Fruit fly (Drosophila melanogaster) whole organism, prepupa: ENCODE data around the gene crc.

Source experiments
- Blimp-1 ChIP-seq: fragments of 200-800 bp; sonication (Bioruptor generic); optimal IDR thresholded peaks from 3 replicates; lab custom pipeline; 2017; ENCODE audit warnings: missing biosample characterization, missing genetic modification characterization, mild to moderate bottlenecking, moderate library complexity, missing genetic modification reagents
- CG10669 ChIP-seq: fragments of 200-800 bp; sonication (Bioruptor generic); optimal IDR thresholded peaks from 3 replicates; lab custom pipeline; 2018; ENCODE audit warnings: missing biosample characterization, mild to moderate bottlenecking, missing genetic modification characterization, moderate library complexity
- CG11294 ChIP-seq: fragments of 200-800 bp; sonication (Bioruptor generic); IDR thresholded peaks from 2 replicates; pipeline ENCODE4 v1.3.6; 2022; ENCODE audit warnings: missing biosample characterization, missing genetic modification characterization
- CG11762 ChIP-seq: fragments of 200-800 bp; sonication (Bioruptor generic); optimal IDR thresholded peaks from 3 replicates; lab custom pipeline; 2016; ENCODE audit warnings: missing biosample characterization, missing genetic modification characterization; ENCODE audit not compliant: insufficient read depth
- CG15336 ChIP-seq: fragments of 200-800 bp; sonication (Bioruptor generic); IDR thresholded peaks from 2 replicates; pipeline ENCODE4 v1.3.6; 2022; ENCODE audit warnings: missing biosample characterization, missing genetic modification characterization
- CG1621 ChIP-seq: fragments of 200-800 bp; sonication (Bioruptor generic); optimal IDR thresholded peaks from 3 replicates; lab custom pipeline; 2018; ENCODE audit warnings: missing biosample characterization, mild to moderate bottlenecking, missing genetic modification characterization
- CG3032 ChIP-seq: fragments of 200-800 bp; optimal IDR thresholded peaks from 2 replicates; lab custom pipeline; 2019; ENCODE audit warnings: missing biosample characterization, mild to moderate bottlenecking, missing genetic modification characterization, moderate library complexity
- CG32006 ChIP-seq: fragments of 200-800 bp; sonication (Bioruptor generic); optimal IDR thresholded peaks from 3 replicates; lab custom pipeline; 2017; ENCODE audit warnings: missing biosample characterization, mild to moderate bottlenecking, missing genetic modification characterization
- CG3919 ChIP-seq: fragments of 200-800 bp; sonication (Bioruptor generic); optimal IDR thresholded peaks from 3 replicates; lab custom pipeline; 2016; ENCODE audit warnings: missing biosample characterization, missing genetic modification characterization
- CG6163 ChIP-seq: fragments of 200-800 bp; sonication (Bioruptor generic); IDR thresholded peaks from 3 replicates; pipeline ENCODE4 v1.3.6; 2022; ENCODE audit warnings: missing biosample characterization, missing genetic modification characterization
- CG6276 ChIP-seq: fragments of 200-800 bp; sonication (Bioruptor generic); optimal IDR thresholded peaks from 2 replicates; lab custom pipeline; 2017; ENCODE audit warnings: missing biosample characterization, mild to moderate bottlenecking, missing genetic modification characterization
- CG6792 ChIP-seq: fragments of 200-800 bp; sonication (Bioruptor generic); optimal IDR thresholded peaks from 3 replicates; lab custom pipeline; 2016; ENCODE audit warnings: missing biosample characterization, missing genetic modification characterization
- CG6854 ChIP-seq: fragments of 200-800 bp; sonication (Bioruptor generic); optimal IDR thresholded peaks from 2 replicates; lab custom pipeline; 2017; ENCODE audit warnings: missing biosample characterization, mild to moderate bottlenecking, missing genetic modification characterization
- CG7368 ChIP-seq: fragments of 200-800 bp; sonication (Bioruptor generic); optimal IDR thresholded peaks from 3 replicates; lab custom pipeline; 2016; ENCODE audit warnings: missing biosample characterization, missing genetic modification characterization
- CG8119 ChIP-seq: fragments of 200-800 bp; sonication (Bioruptor generic); IDR thresholded peaks from 3 replicates; pipeline ENCODE4 v1.3.6; 2022; ENCODE audit warnings: missing biosample characterization, missing genetic modification characterization
- CG8319 ChIP-seq: fragments of 200-800 bp; sonication (Bioruptor generic); optimal IDR thresholded peaks from 3 replicates; lab custom pipeline; 2016; ENCODE audit warnings: missing biosample characterization, missing genetic modification characterization
- CG8632 ChIP-seq: fragments of 200-800 bp; sonication (Bioruptor generic); optimal IDR thresholded peaks from 3 replicates; lab custom pipeline; 2016; ENCODE audit warnings: missing biosample characterization, missing genetic modification characterization
- Eip75B ChIP-seq: fragments of 200-800 bp; sonication (Bioruptor generic); optimal IDR thresholded peaks from 3 replicates; lab custom pipeline; 2016; ENCODE audit warnings: missing biosample characterization, missing genetic modification characterization
- Eip78C ChIP-seq: fragments of 200-800 bp; sonication (Bioruptor generic); peaks from one replicate; lab custom pipeline; 2016; ENCODE audit warnings: missing biosample characterization, missing genetic modification characterization
- Eip93F ChIP-seq: fragments of 200-800 bp; sonication (Bioruptor generic); optimal IDR thresholded peaks from 2 replicates; lab custom pipeline; 2016; ENCODE audit warnings: missing biosample characterization, mild to moderate bottlenecking, missing genetic modification characterization
- Ets21C ChIP-seq: fragments of 200-800 bp; sonication (Bioruptor generic); optimal IDR thresholded peaks from 3 replicates; lab custom pipeline; 2016; ENCODE audit warnings: missing biosample characterization, missing genetic modification characterization
- Ets96B ChIP-seq: fragments of 200-800 bp; optimal IDR thresholded peaks from 2 replicates; lab custom pipeline; 2019; ENCODE audit warnings: missing biosample characterization, mild to moderate bottlenecking, missing genetic modification characterization, moderate library complexity
- Gug ChIP-seq: fragments of 200-800 bp; sonication (Bioruptor generic); IDR thresholded peaks from 2 replicates; pipeline ENCODE4 v1.3.6; 2022; ENCODE audit warnings: missing biosample characterization, missing genetic modification characterization
- Hr39 ChIP-seq: fragments of 200-800 bp; sonication (Bioruptor generic); optimal IDR thresholded peaks from 2 replicates; lab custom pipeline; 2016; ENCODE audit warnings: missing biosample characterization, missing genetic modification characterization
- Hr4 ChIP-seq: fragments of 200-800 bp; sonication (Bioruptor generic); optimal IDR thresholded peaks from 3 replicates; lab custom pipeline; 2016; ENCODE audit warnings: missing biosample characterization, missing genetic modification characterization
- Met ChIP-seq: fragments of 200-800 bp; sonication (Bioruptor generic); optimal IDR thresholded peaks from 3 replicates; lab custom pipeline; 2016; ENCODE audit warnings: missing biosample characterization, missing genetic modification characterization
- OdsH ChIP-seq: fragments of 200-800 bp; sonication (Bioruptor generic); optimal IDR thresholded peaks from 3 replicates; lab custom pipeline; 2016; ENCODE audit warnings: missing biosample characterization, missing genetic modification characterization
- Sox102F ChIP-seq: fragments of 200-800 bp; sonication (Bioruptor generic); optimal IDR thresholded peaks from 2 replicates; lab custom pipeline; 2016; ENCODE audit warnings: missing biosample characterization, mild to moderate bottlenecking, missing genetic modification characterization
- Sox15 ChIP-seq: fragments of 200-800 bp; sonication (Bioruptor generic); optimal IDR thresholded peaks from 3 replicates; lab custom pipeline; 2016; ENCODE audit warnings: missing biosample characterization, missing genetic modification characterization
- achi ChIP-seq: fragments of 200-800 bp; sonication (Bioruptor generic); optimal IDR thresholded peaks from 3 replicates; lab custom pipeline; 2016; ENCODE audit warnings: missing biosample characterization, missing genetic modification characterization
- acj6 ChIP-seq: fragments of 200-800 bp; sonication (Bioruptor generic); optimal IDR thresholded peaks from 3 replicates; lab custom pipeline; 2016; ENCODE audit warnings: missing biosample characterization, missing genetic modification characterization
- cyc ChIP-seq: fragments of 200-800 bp; sonication (Bioruptor generic); optimal IDR thresholded peaks from 3 replicates; lab custom pipeline; 2016; ENCODE audit warnings: missing biosample characterization, missing genetic modification characterization
- dac ChIP-seq: fragments of 200-800 bp; sonication (Bioruptor generic); optimal IDR thresholded peaks from 2 replicates; lab custom pipeline; 2017; ENCODE audit warnings: missing biosample characterization, mild to moderate bottlenecking, missing genetic modification characterization
- dsx ChIP-seq: fragments of 200-800 bp; optimal IDR thresholded peaks from 3 replicates; lab custom pipeline; 2019; ENCODE audit warnings: missing biosample characterization, mild to moderate bottlenecking, missing genetic modification characterization, moderate library complexity; ENCODE audit not compliant: poor library complexity, severe bottlenecking
- fd59A ChIP-seq: fragments of 200-800 bp; sonication (Bioruptor generic); optimal IDR thresholded peaks from 2 replicates; lab custom pipeline; 2017; ENCODE audit warnings: missing biosample characterization, mild to moderate bottlenecking, missing genetic modification characterization, missing genetic modification reagents
- fd85E ChIP-seq: fragments of 200-800 bp; sonication (Bioruptor generic); optimal IDR thresholded peaks from 3 replicates; lab custom pipeline; 2016; ENCODE audit warnings: missing biosample characterization, missing genetic modification characterization
- pdm3 ChIP-seq: fragments of 200-800 bp; sonication (Bioruptor generic); optimal IDR thresholded peaks from 3 replicates; lab custom pipeline; 2016; ENCODE audit warnings: missing biosample characterization, missing genetic modification characterization
- salr ChIP-seq, 2 experiments: fragments of 200-800 bp; sonication (Bioruptor generic); optimal IDR thresholded peaks; 3 replicates each; lab custom pipeline; 2016 to 2018; ENCODE audit warnings: missing biosample characterization in 2 of 2, missing genetic modification characterization in 2 of 2, mild to moderate bottlenecking in 1 of 2
- spab ChIP-seq: fragments of 200-800 bp; sonication (Bioruptor generic); optimal IDR thresholded peaks from 2 replicates; lab custom pipeline; 2017; ENCODE audit warnings: missing biosample characterization, mild to moderate bottlenecking, missing genetic modification characterization, missing genetic modification reagents
- ss ChIP-seq, 2 experiments: fragments of 200-800 bp; sonication (Bioruptor generic); optimal IDR thresholded peaks; 2 replicates in 1 of 2; 3 replicates in 1 of 2; lab custom pipeline; 2017 to 2018; ENCODE audit warnings: mild to moderate bottlenecking in 2 of 2, missing biosample characterization in 2 of 2, missing genetic modification characterization in 2 of 2, moderate library complexity in 1 of 2
- svp ChIP-seq: fragments of 200-800 bp; sonication (Bioruptor generic); peaks from one replicate; lab custom pipeline; 2016; ENCODE audit warnings: missing biosample characterization, missing genetic modification characterization
- topi ChIP-seq: fragments of 200-800 bp; sonication (Bioruptor generic); optimal IDR thresholded peaks from 3 replicates; lab custom pipeline; 2016; ENCODE audit warnings: missing biosample characterization, missing genetic modification characterization

The crc gene

dm6 chr2L:21263470-21264146 lies 47.1 kb upstream of the crc start (continued):
- TF ChIP-seq Blimp-1 (GFP tag; lab: Kevin White, UChicago) (no peak), CG11762 (no peak), CG3032 (tag; lab: Kevin White, UChicago) (peak; percentile 23), CG7368 (GFP tag; lab: Kevin White, UChicago) (no peak), CG8319 (GFP tag; lab: Kevin White, UChicago) (no peak), Hr39 (GFP tag; lab: Kevin White, UChicago) (no peak), Gug (no peak), CG8119 (GFP tag; lab: Robert Waterston, UW) (no peak; the same call in 2 of the 3 replicates), CG11294 (GFP tag; lab: Robert Waterston, UW) (no peak), Eip78C (GFP tag; lab: Kevin White, UChicago) (peak; percentile 78), Ets96B (tag; lab: Kevin White, UChicago) (peak; percentile 25), fd85E (GFP tag; lab: Kevin White, UChicago) (no peak)

dm6 chr2L:21266277-21266676 lies 44.4 kb upstream of the crc start:
- TF ChIP-seq ss (GFP tag; optimal IDR thresholded peaks at IDR 0.05; lab: Kevin White, UChicago) (no peak), salr (GFP tag; optimal IDR thresholded peaks at IDR 0.05; lab: Kevin White, UChicago) (no peak), Hr4 (GFP tag; lab: Kevin White, UChicago) (no peak), acj6 (no peak), svp (GFP tag; lab: Kevin White, UChicago) (no peak), CG6163 (GFP tag; lab: Robert Waterston, UW) (no peak), dsx (no peak), cyc (GFP tag; lab: Kevin White, UChicago) (no peak), Met (GFP tag; lab: Kevin White, UChicago) (no peak), CG6276 (no peak), CG7368 (GFP tag; lab: Kevin White, UChicago) (no peak), fd85E (GFP tag; lab: Kevin White, UChicago) (no peak), CG6792 (GFP tag; lab: Kevin White, UChicago) (no peak), CG11762 (no peak), CG10669 (GFP tag; lab: Kevin White, UChicago) (no peak), dac (GFP tag; lab: Kevin White, UChicago) (no peak), achi (no peak), CG8319 (GFP tag; lab: Kevin White, UChicago) (no peak), fd59A (no peak), CG1621 (tag; lab: Kevin White, UChicago) (no peak)
- TF ChIP-seq, all 60 proteins: peak for 0

dm6 chr2L:21268140-21268539 lies 42.5 kb upstream of the crc start:
- TF ChIP-seq dsx = no peak
- TF ChIP-seq Hr39 (GFP tag; lab: Kevin White, UChicago) = no peak
- no peak for TF ChIP-seq Blimp-1 (GFP tag; lab: Kevin White, UChicago)
- no peak for TF ChIP-seq Eip93F
- no peak for TF ChIP-seq Ets96B (tag; lab: Kevin White, UChicago)
- no peak for TF ChIP-seq CG15336 (GFP tag; lab: Robert Waterston, UW)
- no peak for TF ChIP-seq CG11294 (GFP tag; lab: Robert Waterston, UW)
- TF ChIP-seq CG6854 (GFP tag; lab: Kevin White, UChicago) = no peak
- TF ChIP-seq Ets21C = no peak
- TF ChIP-seq spab (GFP tag; lab: Kevin White, UChicago) = no peak
- no peak for TF ChIP-seq Eip75B (GFP tag; lab: Kevin White, UChicago)
- TF ChIP-seq CG3919 = no peak
- no peak for TF ChIP-seq CG32006 (GFP tag; lab: Kevin White, UChicago)
- TF ChIP-seq OdsH (GFP tag; lab: Kevin White, UChicago) = no peak
- no peak for TF ChIP-seq topi (GFP tag; lab: Kevin White, UChicago)
- TF ChIP-seq pdm3 (GFP tag; lab: Kevin White, UChicago) = no peak
- no peak for TF ChIP-seq Sox15 (GFP tag; lab: Kevin White, UChicago)
- no peak for TF ChIP-seq CG8632 (GFP tag; lab: Kevin White, UChicago)
- TF ChIP-seq Sox102F (GFP tag; lab: Kevin White, UChicago) = no peak
- TF ChIP-seq, all 60 proteins: peak for 0
